Fruit fly (Drosophila melanogaster): Measurements from ENCODE around the gene CG43922.

The CG43922 gene

DNA sequence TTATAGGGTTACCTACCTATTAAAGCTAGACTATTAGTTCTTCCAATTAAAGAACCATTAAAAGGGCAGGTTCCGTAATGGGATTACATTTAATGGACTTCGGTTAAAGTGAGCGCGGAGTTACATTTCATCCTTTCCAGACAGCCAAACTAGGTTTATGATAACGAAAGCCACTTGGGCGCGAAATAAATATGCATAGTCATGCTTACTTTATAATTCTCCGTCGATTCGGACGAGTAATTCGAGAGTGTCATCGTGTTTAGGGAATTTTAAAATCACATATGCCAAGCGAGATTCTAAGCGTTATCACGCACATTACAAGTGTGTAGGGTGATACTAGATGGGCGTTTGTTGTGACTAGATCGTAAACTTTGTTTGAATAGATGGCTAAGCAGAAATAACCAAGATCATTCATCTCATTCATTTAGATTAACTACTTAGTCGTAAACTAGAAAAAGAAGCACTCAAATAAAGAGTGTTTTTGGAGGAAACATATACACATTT, 31.7 kb upstream of the CG43922 start:
- TF ChIP-seq pan (optimal IDR thresholded peaks at IDR 0.05), result no peak

dm6 chr2L:6339010-6339897, 30.7 kb upstream of the CG43922 start:
- TF ChIP-seq psq (optimal IDR thresholded peaks at IDR 0.05) (no peak), EcR (GFP tag; optimal IDR thresholded peaks at IDR 0.05) (no peak), usp (GFP tag; optimal IDR thresholded peaks at IDR 0.05) (no peak), Dll (optimal IDR thresholded peaks at IDR 0.05) (peak; percentile 78), pan (optimal IDR thresholded peaks at IDR 0.05) (no peak), CG8478 (optimal IDR thresholded peaks at IDR 0.05) (peak; percentile 23)

DNA sequence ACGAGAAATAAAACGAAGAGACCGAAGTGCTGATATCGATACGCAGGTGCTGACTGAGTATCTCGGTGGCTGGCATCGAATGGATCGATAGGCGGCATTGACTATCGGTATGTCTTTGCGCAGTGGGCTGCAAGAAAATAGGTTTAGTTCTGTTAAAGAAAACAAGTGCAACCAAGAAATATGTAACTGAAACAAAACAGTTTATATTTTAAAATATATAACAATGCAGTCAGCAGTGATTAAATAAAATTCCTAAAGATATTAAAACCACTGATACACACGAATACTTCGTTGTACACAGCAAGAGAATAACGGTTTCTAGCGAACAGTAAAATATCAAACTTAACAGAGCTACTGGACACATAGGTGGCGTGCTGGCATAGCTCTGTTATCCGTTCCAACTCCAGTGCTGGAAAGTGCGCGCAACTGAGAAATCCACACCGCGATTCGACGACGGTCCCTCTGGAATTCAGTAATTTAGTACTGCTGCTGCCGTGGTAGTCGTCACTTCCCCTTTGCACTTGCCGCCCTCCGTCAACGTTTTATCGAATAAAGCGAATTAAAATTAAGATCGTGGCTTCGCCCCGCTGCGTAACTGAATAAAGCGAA, 29.9 kb upstream of the CG43922 start, which contains the start of the genes Pez and Cpr:
Pez (minus strand) TSS at position 305 of the 609 bp plus-strand sequence.
Cpr (plus strand) TSS at position 470 of the 609 bp plus-strand sequence.
- TF ChIP-seq EcR (GFP tag; optimal IDR thresholded peaks at IDR 0.05) (no peak), Dll (optimal IDR thresholded peaks at IDR 0.05) (no peak), pan (optimal IDR thresholded peaks at IDR 0.05) (no peak), CG8478 (optimal IDR thresholded peaks at IDR 0.05) (no peak)

dm6 chr2L:6337843-6338366, 29.4 kb upstream of the CG43922 start:
- TF ChIP-seq Dll (optimal IDR thresholded peaks at IDR 0.05) (no peak), EcR (GFP tag; optimal IDR thresholded peaks at IDR 0.05) (no peak), CG8478 (optimal IDR thresholded peaks at IDR 0.05) (no peak), usp (GFP tag; optimal IDR thresholded peaks at IDR 0.05) (no peak), pan (optimal IDR thresholded peaks at IDR 0.05) (no peak), psq (optimal IDR thresholded peaks at IDR 0.05) (no peak)

dm6 chr2L:6324386-6324744, 15.8 kb upstream of the CG43922 start:
- TF ChIP-seq CG8478 (optimal IDR thresholded peaks at IDR 0.05) (peak; percentile 56), psq (optimal IDR thresholded peaks at IDR 0.05) (no peak), Dll (optimal IDR thresholded peaks at IDR 0.05) (peak; percentile 44)

DNA sequence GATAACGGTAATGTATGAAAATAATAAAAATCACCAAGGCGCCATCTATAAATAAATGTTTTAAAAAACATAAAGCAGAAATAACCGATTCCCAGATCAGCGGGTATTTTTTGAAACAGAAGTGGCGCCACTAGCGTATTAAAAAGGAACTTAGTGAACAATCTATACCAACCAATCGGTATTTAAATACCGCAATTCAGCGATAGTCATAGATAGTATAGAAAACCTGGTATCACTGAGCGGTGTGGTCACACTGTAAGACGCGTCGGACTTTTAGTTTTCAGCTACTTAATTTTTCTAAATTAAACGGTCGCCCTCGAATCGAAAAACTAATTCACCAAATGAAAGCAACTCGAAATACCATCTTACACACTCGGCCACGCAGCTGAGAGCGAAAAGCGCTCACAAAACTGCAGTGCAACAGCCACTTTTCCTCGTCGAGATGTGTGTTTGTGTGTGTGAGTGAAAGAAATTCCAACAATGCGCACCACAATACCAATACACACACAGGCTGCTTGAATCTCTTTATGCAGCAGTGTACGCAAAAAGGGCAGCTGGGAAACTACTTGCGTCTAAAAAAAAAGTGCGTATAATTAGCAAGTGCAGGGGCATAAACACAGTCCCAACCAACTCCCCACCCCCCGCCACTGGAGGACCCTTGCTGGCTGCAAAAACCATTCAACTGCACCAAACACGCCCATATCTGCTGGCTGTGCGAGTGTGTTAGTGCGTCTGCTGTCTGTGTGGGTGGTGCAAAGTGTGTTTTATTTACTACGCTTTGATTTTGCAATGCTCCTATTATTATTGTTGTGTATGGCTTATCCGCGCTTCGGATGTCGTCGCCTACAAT, 15.2 kb upstream of the CG43922 start, which contains the start of gene PDZ-GEF:
PDZ-GEF (plus strand) TSS at position 232 of the 850 bp plus-strand sequence.
- TF ChIP-seq usp (GFP tag; optimal IDR thresholded peaks at IDR 0.05) (no peak), EcR (GFP tag; optimal IDR thresholded peaks at IDR 0.05) (no peak), CG8478 (optimal IDR thresholded peaks at IDR 0.05) (peak; percentile 90)

- TF ChIP-seq EcR (GFP tag; optimal IDR thresholded peaks at IDR 0.05) (no peak), CG8478 (optimal IDR thresholded peaks at IDR 0.05) (no peak), pan (optimal IDR thresholded peaks at IDR 0.05) (no peak), Dll (optimal IDR thresholded peaks at IDR 0.05) (no peak), usp (GFP tag; optimal IDR thresholded peaks at IDR 0.05) (no peak), psq (optimal IDR thresholded peaks at IDR 0.05) (no peak)
Measured at dm6 chr2L:6319068-6319467, 10.5 kb upstream of the CG43922 start.

DNA sequence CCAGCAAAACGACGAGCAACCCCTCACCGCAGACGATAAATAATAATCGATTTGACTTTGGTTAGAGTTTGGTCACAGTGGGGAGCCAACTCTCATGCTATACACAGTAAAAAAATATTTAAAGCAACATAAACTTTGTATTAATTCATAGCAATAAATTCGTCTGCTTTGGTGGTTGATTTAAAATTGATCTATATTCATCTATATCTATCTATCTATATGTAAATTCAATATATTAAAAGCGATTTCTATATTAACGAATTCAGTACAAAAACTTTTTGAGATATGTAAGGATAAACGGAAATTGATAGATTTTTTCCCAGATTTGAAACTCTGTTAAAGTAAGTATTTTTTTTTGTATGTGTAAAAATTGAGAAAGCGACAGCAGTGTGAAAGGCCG, 1.3 kb upstream of the CG43922 start:
- no peak for TF ChIP-seq CG8478 (optimal IDR thresholded peaks at IDR 0.05)
- TF ChIP-seq Dll (optimal IDR thresholded peaks at IDR 0.05), result no peak
- no peak for TF ChIP-seq psq (optimal IDR thresholded peaks at IDR 0.05)
- no peak for TF ChIP-seq usp (GFP tag; optimal IDR thresholded peaks at IDR 0.05)
- TF ChIP-seq pan (optimal IDR thresholded peaks at IDR 0.05), result no peak
- no peak for TF ChIP-seq EcR (GFP tag; optimal IDR thresholded peaks at IDR 0.05)

DNA sequence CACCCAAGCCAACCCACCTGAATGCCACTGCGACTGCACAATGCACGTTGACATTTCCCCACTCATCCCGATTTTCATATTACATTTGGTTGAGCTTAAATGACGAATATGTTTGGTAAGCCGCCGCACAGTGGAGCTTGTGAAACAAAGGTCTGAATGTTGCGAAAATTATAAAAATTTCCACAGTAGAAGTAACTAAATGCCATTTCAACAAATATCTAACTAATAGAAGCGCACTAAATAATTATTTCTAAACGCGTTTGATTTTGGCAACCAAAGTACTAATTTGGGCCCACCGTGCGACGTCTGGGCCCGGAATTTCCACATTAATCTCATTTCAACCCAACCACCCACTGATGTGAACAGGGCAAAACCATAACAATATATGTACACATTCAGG, 1.7 kb downstream of the CG43922 start:
- TF ChIP-seq Dll (optimal IDR thresholded peaks at IDR 0.05) (no peak), psq (optimal IDR thresholded peaks at IDR 0.05) (no peak), usp (GFP tag; optimal IDR thresholded peaks at IDR 0.05) (no peak), EcR (GFP tag; optimal IDR thresholded peaks at IDR 0.05) (no peak), pan (optimal IDR thresholded peaks at IDR 0.05) (no peak), CG8478 (optimal IDR thresholded peaks at IDR 0.05) (no peak)

DNA sequence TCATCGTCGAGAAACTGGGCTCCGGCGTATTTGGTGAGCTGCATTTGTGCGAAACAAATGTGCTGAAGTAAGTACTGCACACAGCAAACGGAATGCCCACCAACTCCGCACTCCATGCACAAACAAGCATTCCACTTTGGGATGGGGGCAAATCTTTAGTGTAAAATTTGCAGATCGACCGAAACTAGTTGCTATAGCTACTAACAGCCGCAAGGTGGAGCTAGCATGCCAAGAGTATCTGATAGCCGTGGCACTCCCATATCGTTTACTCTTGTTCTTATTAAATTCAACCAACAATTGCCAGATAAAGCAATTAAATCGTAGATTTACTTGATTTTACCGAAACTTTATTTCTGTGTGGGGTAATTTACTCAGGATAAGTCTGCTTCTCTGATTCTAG, 6.9 kb downstream of the CG43922 start:
- TF ChIP-seq Dll (optimal IDR thresholded peaks at IDR 0.05) (no peak), psq (optimal IDR thresholded peaks at IDR 0.05) (no peak), EcR (GFP tag; optimal IDR thresholded peaks at IDR 0.05) (no peak), usp (GFP tag; optimal IDR thresholded peaks at IDR 0.05) (no peak), CG8478 (optimal IDR thresholded peaks at IDR 0.05) (no peak), pan (optimal IDR thresholded peaks at IDR 0.05) (no peak)

DNA sequence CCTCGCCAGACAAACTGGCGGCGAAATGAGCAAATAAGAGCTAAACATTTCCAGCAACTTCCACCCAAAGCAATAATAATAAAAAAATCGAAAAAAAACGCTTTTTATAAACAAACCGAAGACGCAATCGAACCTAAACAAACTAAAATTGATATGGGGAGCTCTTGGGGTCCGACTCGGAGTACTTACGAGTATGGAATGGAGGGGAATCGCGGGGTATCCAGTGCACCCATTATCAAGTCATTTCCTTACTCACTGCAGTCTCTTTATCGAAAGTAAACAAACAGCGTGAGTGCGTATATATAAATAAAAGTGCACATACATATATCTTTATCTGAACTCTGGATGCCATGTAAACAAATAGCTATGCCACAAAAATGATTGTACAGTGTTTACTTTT, 16.9 kb downstream of the CG43922 start:
- TF ChIP-seq psq (optimal IDR thresholded peaks at IDR 0.05), result no peak
- no peak for TF ChIP-seq pan (optimal IDR thresholded peaks at IDR 0.05)
- TF ChIP-seq usp (GFP tag; optimal IDR thresholded peaks at IDR 0.05), result no peak
- TF ChIP-seq Dll (optimal IDR thresholded peaks at IDR 0.05), result no peak
- TF ChIP-seq EcR (GFP tag; optimal IDR thresholded peaks at IDR 0.05), result no peak
- no peak for TF ChIP-seq CG8478 (optimal IDR thresholded peaks at IDR 0.05)
